Fruit fly (Drosophila melanogaster) whole organism: ENCODE measurements around the gene Acp98AB.

Experiments used
- CG8478 ChIP-seq: fragments of >200 bp; optimal IDR thresholded peaks from 2 replicates; lab custom pipeline; 2018; ENCODE audit warnings: inconsistent platforms
- Dll ChIP-seq: fragments of >200 bp; optimal IDR thresholded peaks from 2 replicates; lab custom pipeline; 2017
- EcR ChIP-seq, 2 experiments: fragments of >200 bp; optimal IDR thresholded peaks; 2 replicates each; lab custom pipeline; 2017; ENCODE audit warnings: missing biosample characterization in 2 of 2, missing genetic modification characterization in 2 of 2, missing genetic modification reagents in 2 of 2
- pan ChIP-seq: fragments of >200 bp; optimal IDR thresholded peaks from 2 replicates; lab custom pipeline; 2017
- psq ChIP-seq: fragments of >200 bp; optimal IDR thresholded peaks from 2 replicates; lab custom pipeline; 2017
- usp ChIP-seq: fragments of >200 bp; optimal IDR thresholded peaks from 2 replicates; lab custom pipeline; 2017; ENCODE audit warnings: missing biosample characterization, missing genetic modification characterization, mixed read lengths

DNA sequence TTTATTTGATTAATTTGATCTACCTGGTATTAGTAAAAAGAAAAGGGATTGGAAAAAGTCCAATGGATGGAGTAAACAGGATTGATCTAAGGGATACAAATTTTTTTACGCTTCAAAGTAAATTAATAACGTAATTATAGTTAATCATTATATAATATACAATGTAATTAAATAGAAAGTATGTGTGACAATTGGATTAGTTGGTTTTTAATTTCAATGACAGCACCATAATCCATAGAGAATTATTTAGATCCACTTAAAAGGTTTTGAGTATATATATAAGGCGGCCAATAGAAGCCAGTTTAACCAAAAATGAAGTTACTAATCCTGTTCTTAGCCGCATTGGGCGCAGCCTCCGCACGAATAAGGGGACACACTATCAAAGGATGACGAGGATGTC is at the start of gene Acp98AB:
- TF ChIP-seq psq (lab: Kevin White, UChicago) (no peak), CG8478 (lab: Kevin White, UChicago) (no peak), usp (GFP tag; lab: Kevin White, UChicago) (no peak), pan (no peak), EcR (GFP tag; optimal IDR thresholded peaks at IDR 0.05; lab: Kevin White, UChicago) (no peak), Dll (lab: Kevin White, UChicago) (no peak)
